Worm (Caenorhabditis elegans) whole organism, L1 larva: Measurements from ENCODE around the gene epic-3.

ENCODE experiments used
- C16A3.4 ChIP-seq: fragments of 150-350 bp; optimal IDR thresholded peaks from 2 replicates; lab custom pipeline; 2014; ENCODE audit warnings: missing biosample characterization, missing genetic modification characterization
- F16B12.6 ChIP-seq: fragments of 150-350 bp; optimal IDR thresholded peaks from 2 replicates; lab custom pipeline; 2014; ENCODE audit warnings: missing biosample characterization, missing genetic modification characterization
- aha-1 ChIP-seq: fragments of 150-350 bp; optimal IDR thresholded peaks from 2 replicates; lab custom pipeline; 2014; ENCODE audit warnings: missing biosample characterization, missing genetic modification characterization
- ama-1 ChIP-seq: fragments of 150-350 bp; optimal IDR thresholded peaks from 2 replicates; lab custom pipeline; 2014
- blmp-1 ChIP-seq: fragments of 150-350 bp; optimal IDR thresholded peaks from 2 replicates; lab custom pipeline; 2014; ENCODE audit warnings: missing biosample characterization, missing genetic modification characterization
- ceh-63 ChIP-seq: fragments of 200-800 bp; sonication (Bioruptor generic); optimal IDR thresholded peaks from 2 replicates; lab custom pipeline; 2018; ENCODE audit warnings: mild to moderate bottlenecking, missing genetic modification characterization, missing compliant biosample characterization
- ceh-90 ChIP-seq: sonication (generic microtip); optimal IDR thresholded peaks from 2 replicates; lab custom pipeline; 2016; ENCODE audit warnings: missing genetic modification characterization, missing compliant biosample characterization
- dsc-1 ChIP-seq: sonication (generic microtip); optimal IDR thresholded peaks from 2 replicates; lab custom pipeline; 2016; ENCODE audit warnings: mild to moderate bottlenecking, missing genetic modification characterization, missing compliant biosample characterization
- efl-1 ChIP-seq, 4 experiments: fragments of 150-350 bp; optimal IDR thresholded peaks in 3 of 4; peaks in 1 of 4; 1 replicate in 1 of 4; 2 replicates in 3 of 4; lab custom pipeline; 2014; ENCODE audit warnings: missing biosample characterization in 2 of 4, missing genetic modification characterization in 2 of 4, missing genetic modification reagents in 2 of 4
- egl-13 ChIP-seq: sonication (generic microtip); optimal IDR thresholded peaks from 2 replicates; lab custom pipeline; 2016; ENCODE audit warnings: missing genotype, missing genetic modification reagents, missing genetic modification characterization, missing compliant biosample characterization
- elt-2 ChIP-seq: sonication (generic microtip); optimal IDR thresholded peaks from 2 replicates; lab custom pipeline; 2016; ENCODE audit warnings: missing genetic modification characterization, mild to moderate bottlenecking, inconsistent platforms, missing compliant biosample characterization, missing genetic modification reagents
- fkh-10 ChIP-seq: sonication (generic microtip); optimal IDR thresholded peaks from 2 replicates; lab custom pipeline; 2017; ENCODE audit warnings: missing biosample characterization, missing genetic modification reagents, missing genetic modification characterization
- fkh-4 ChIP-seq: sonication (generic microtip); optimal IDR thresholded peaks from 2 replicates; lab custom pipeline; 2016; ENCODE audit warnings: missing compliant biosample characterization, missing genetic modification characterization, borderline replicate concordance
- grh-1 ChIP-seq: fragments of 200-800 bp; sonication (Bioruptor generic); IDR thresholded peaks from 2 replicates; pipeline ENCODE4 v1.3.6; 2022; ENCODE audit warnings: missing genetic modification reagents, missing genetic modification characterization, missing compliant biosample characterization
- hpl-2 ChIP-seq: fragments of 150-350 bp; optimal IDR thresholded peaks from 2 replicates; lab custom pipeline; 2014; ENCODE audit warnings: missing biosample characterization, missing genetic modification reagents, missing genetic modification characterization
- isw-1 ChIP-seq: fragments of 200-800 bp; sonication (Bioruptor generic); IDR thresholded peaks from 2 replicates; pipeline ENCODE4 v1.3.6; 2022; ENCODE audit warnings: missing genetic modification characterization, missing compliant biosample characterization
- lir-3 ChIP-seq: sonication (generic microtip); optimal IDR thresholded peaks from 2 replicates; lab custom pipeline; 2016; ENCODE audit warnings: mild to moderate bottlenecking, missing genetic modification characterization, moderate library complexity, missing compliant biosample characterization; ENCODE audit not compliant: poor library complexity
- nhr-19 ChIP-seq: fragments of 200-800 bp; sonication (Bioruptor generic); conservative IDR thresholded peaks from 2 replicates; pipeline ENCODE4 v1.3.6; 2022; ENCODE audit warnings: missing genetic modification characterization, missing compliant biosample characterization
- nhr-28 ChIP-seq: fragments of 150-350 bp; optimal IDR thresholded peaks from 2 replicates; lab custom pipeline; 2014; ENCODE audit warnings: missing biosample characterization, missing genetic modification characterization
- nhr-47 ChIP-seq: sonication (generic microtip); optimal IDR thresholded peaks from 2 replicates; lab custom pipeline; 2016; ENCODE audit warnings: mild to moderate bottlenecking, missing genetic modification characterization, moderate library complexity, missing compliant biosample characterization
- nhr-71 ChIP-seq: sonication (generic microtip); optimal IDR thresholded peaks from 2 replicates; lab custom pipeline; 2016; ENCODE audit warnings: mild to moderate bottlenecking, missing genetic modification characterization, moderate library complexity, missing compliant biosample characterization
- nhr-77 ChIP-seq: fragments of 150-350 bp; optimal IDR thresholded peaks from 2 replicates; lab custom pipeline; 2014; ENCODE audit warnings: missing biosample characterization, missing genetic modification characterization
- nhr-84 ChIP-seq: sonication (generic microtip); optimal IDR thresholded peaks from 2 replicates; lab custom pipeline; 2017; ENCODE audit warnings: missing biosample characterization, missing genetic modification characterization
- nhr-85 ChIP-seq: sonication (generic microtip); peaks from one replicate; lab custom pipeline; 2016; ENCODE audit warnings: missing genetic modification characterization, inconsistent platforms, missing compliant biosample characterization
- nhr-90 ChIP-seq: sonication (generic microtip); optimal IDR thresholded peaks from 2 replicates; lab custom pipeline; 2016; ENCODE audit warnings: mild to moderate bottlenecking, missing genetic modification characterization, missing compliant biosample characterization; ENCODE audit not compliant: poor library complexity
- pag-3 ChIP-seq: sonication (generic microtip); optimal IDR thresholded peaks from 2 replicates; lab custom pipeline; 2017; ENCODE audit warnings: missing genetic modification characterization, mild to moderate bottlenecking, missing compliant biosample characterization, antibody characterized with exemption, borderline replicate concordance; ENCODE audit not compliant: insufficient read depth
- pax-3 ChIP-seq: fragments of 200-800 bp; sonication (Bioruptor generic); optimal IDR thresholded peaks from 2 replicates; lab custom pipeline; 2018; ENCODE audit warnings: mild to moderate bottlenecking, missing genetic modification characterization, moderate library complexity, missing compliant biosample characterization
- snu-23 ChIP-seq: sonication (generic microtip); optimal IDR thresholded peaks from 2 replicates; lab custom pipeline; 2016; ENCODE audit warnings: missing genetic modification characterization, missing compliant biosample characterization
- sox-4 ChIP-seq: sonication (generic microtip); optimal IDR thresholded peaks from 2 replicates; lab custom pipeline; 2016; ENCODE audit warnings: missing genetic modification characterization, missing compliant biosample characterization
- swsn-7 ChIP-seq: sonication (generic microtip); optimal IDR thresholded peaks from 2 replicates; lab custom pipeline; 2016; ENCODE audit warnings: missing genetic modification characterization, missing compliant biosample characterization
- tbx-2 ChIP-seq: sonication (generic microtip); optimal IDR thresholded peaks from 2 replicates; lab custom pipeline; 2016; ENCODE audit warnings: missing genetic modification characterization, missing compliant biosample characterization
- unc-130 ChIP-seq: fragments of 150-350 bp; optimal IDR thresholded peaks from 2 replicates; lab custom pipeline; 2017; ENCODE audit warnings: missing biosample characterization, missing genetic modification characterization, inconsistent platforms
- unc-86 ChIP-seq: sonication (generic microtip); optimal IDR thresholded peaks from 2 replicates; lab custom pipeline; 2016; ENCODE audit warnings: missing genetic modification characterization, missing compliant biosample characterization
- unc-98 ChIP-seq: fragments of 200-800 bp; sonication (Bioruptor generic); IDR thresholded peaks from 2 replicates; pipeline ENCODE4 v1.3.6; 2022; ENCODE audit warnings: missing genetic modification characterization, missing compliant biosample characterization
- vab-15 ChIP-seq: sonication (generic microtip); optimal IDR thresholded peaks from 2 replicates; lab custom pipeline; 2017; ENCODE audit warnings: missing genotype, mild to moderate bottlenecking, missing genetic modification characterization, missing compliant biosample characterization
- xbp-1 ChIP-seq: sonication (generic microtip); optimal IDR thresholded peaks from 2 replicates; lab custom pipeline; 2016; ENCODE audit warnings: missing genetic modification characterization, missing compliant biosample characterization
- zip-4 ChIP-seq: fragments of 200-800 bp; sonication (Bioruptor generic); optimal IDR thresholded peaks from 2 replicates; lab custom pipeline; 2018; ENCODE audit warnings: mild to moderate bottlenecking, missing genetic modification characterization, moderate library complexity, missing compliant biosample characterization
- ztf-11 ChIP-seq, 2 experiments: sonication (generic microtip); optimal IDR thresholded peaks; 2 replicates each; lab custom pipeline; 2016 to 2017; ENCODE audit warnings: missing genetic modification characterization in 2 of 2, missing biosample characterization in 1 of 2, missing compliant biosample characterization in 1 of 2

Gene epic-3

ce11 chrIV:1691651-1692050 is 32.5 kb downstream of the epic-3 start:
- TF ChIP-seq ceh-63 (GFP tag; lab: Kevin White, UChicago) (peak; percentile 15), fkh-10 (GFP tag; lab: Kevin White, UChicago) (peak; percentile 56), nhr-19 (GFP tag; lab: Robert Waterston, UW) (no peak)

DNA sequence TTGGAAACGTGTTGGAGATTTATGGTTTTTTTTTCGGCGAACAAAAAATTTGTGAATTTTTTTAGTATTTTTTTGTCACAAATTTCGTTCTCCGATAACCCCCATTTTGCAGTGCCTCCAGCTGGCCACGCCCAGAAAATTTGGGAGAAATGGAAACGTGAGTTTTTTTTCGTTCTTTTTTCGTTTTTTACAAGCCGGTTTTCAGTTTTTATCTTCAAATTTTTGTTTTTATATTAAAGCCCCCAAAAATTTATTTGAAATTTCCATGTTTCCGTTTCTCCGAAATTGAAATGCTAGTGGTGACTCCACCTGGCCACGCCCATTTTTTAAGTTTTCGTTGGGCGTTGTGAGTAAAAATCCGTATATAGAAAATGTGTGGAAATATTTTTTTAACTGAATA is 37.0 kb downstream of the epic-3 start:
- TF ChIP-seq ztf-11 (tag; optimal IDR thresholded peaks at IDR 0.05; lab: Kevin White, UChicago): peak in 1 of 2 experiments; percentile 56
- no peak for TF ChIP-seq unc-130 (tag; lab: Kevin White, UChicago)
- TF ChIP-seq efl-1 (optimal IDR thresholded peaks at IDR 0.05; lab: Kevin White, UChicago): peak in 1 of 2 experiments; percentile 10
- TF ChIP-seq efl-1 (GFP tag; optimal IDR thresholded peaks at IDR 0.05 in 1 of 2; lab: Kevin White, UChicago): no peak
- no peak for TF ChIP-seq F16B12.6 (tag; lab: Kevin White, UChicago)
- TF ChIP-seq isw-1: 0 out of 2 replicates have a peak, but pooled peaks have one; percentile 19
- peak; percentile 43 for TF ChIP-seq nhr-47 (tag; lab: Kevin White, UChicago)
- TF ChIP-seq hpl-2: no peak
- peak; percentile 37 for TF ChIP-seq egl-13 (tag; lab: Kevin White, UChicago)
- TF ChIP-seq C16A3.4 (tag; lab: Kevin White, UChicago): no peak
- peak; percentile 31 for TF ChIP-seq sox-4 (tag; lab: Kevin White, UChicago)
- peak; percentile 68 for TF ChIP-seq nhr-90 (tag; lab: Kevin White, UChicago)
- TF ChIP-seq ceh-90 (tag; lab: Kevin White, UChicago): peak; percentile 50
- TF ChIP-seq fkh-4: peak; percentile 44
- 0 out of 2 replicates have a peak, but pooled peaks have one; percentile 29 for TF ChIP-seq grh-1 (GFP tag; lab: Robert Waterston, UW)
- TF ChIP-seq nhr-71: peak; percentile 43
- peak; percentile 77 for TF ChIP-seq unc-98 (GFP tag; lab: Robert Waterston, UW)
- TF ChIP-seq tbx-2 (tag; lab: Kevin White, UChicago): peak; percentile 51
- TF ChIP-seq zip-4: no peak
- TF ChIP-seq elt-2: peak; percentile 67
- peak; percentile 4 for TF ChIP-seq xbp-1 (tag; lab: Kevin White, UChicago)
- TF ChIP-seq pax-3: peak; percentile 33
- TF ChIP-seq dsc-1 (tag; lab: Kevin White, UChicago): peak; percentile 30
- TF ChIP-seq lir-3 (tag; lab: Kevin White, UChicago): peak; percentile 66
- peak; percentile 70 for TF ChIP-seq nhr-85
- peak; percentile 4 for TF ChIP-seq swsn-7

- TF ChIP-seq vab-15 (tag; lab: Kevin White, UChicago): no peak
- TF ChIP-seq elt-2: no peak
- TF ChIP-seq dsc-1 (tag; lab: Kevin White, UChicago): no peak
- TF ChIP-seq aha-1 (tag; lab: Kevin White, UChicago): no peak
- TF ChIP-seq nhr-90 (tag; lab: Kevin White, UChicago): no peak
- TF ChIP-seq egl-13 (tag; lab: Kevin White, UChicago): no peak
- TF ChIP-seq snu-23 (GFP tag; lab: Kevin White, UChicago): no peak
- TF ChIP-seq F16B12.6 (tag; lab: Kevin White, UChicago): no peak
- no peak for TF ChIP-seq unc-86 (tag; lab: Kevin White, UChicago)
- no peak for TF ChIP-seq nhr-84 (tag; lab: Kevin White, UChicago)
- TF ChIP-seq blmp-1: no peak
- no peak for TF ChIP-seq ama-1 (lab: Kevin White, UChicago)
- no peak for TF ChIP-seq unc-98 (GFP tag; lab: Robert Waterston, UW)
- no peak for TF ChIP-seq sox-4 (tag; lab: Kevin White, UChicago)
- TF ChIP-seq pag-3 (tag; lab: Kevin White, UChicago): no peak
- no peak for TF ChIP-seq nhr-28 (tag; lab: Kevin White, UChicago)
- no peak for TF ChIP-seq nhr-77 (tag; lab: Kevin White, UChicago)
- TF ChIP-seq, all 84 proteins: peak for 0
Measured at ce11 chrIV:1682066-1682465, 42.1 kb downstream of the epic-3 start, which contains the start of gene Y41D4B.24. TSS of gene Y41D4B.24 (minus strand) at chrIV:1682166.
